Fruit fly (Drosophila melanogaster) whole organism, wandering third instar larva: ENCODE measurements around the gene bun.

Experiments
- Abd-B ChIP-seq: fragments of >200 bp; optimal IDR thresholded peaks from 2 replicates; lab custom pipeline; 2017; ENCODE audit warnings: missing biosample characterization, missing genetic modification characterization
- CG32264 ChIP-seq: fragments of 200-800 bp; sonication (Bioruptor generic); optimal IDR thresholded peaks from 2 replicates; lab custom pipeline; 2016; ENCODE audit warnings: missing biosample characterization, missing genetic modification characterization
- CG9705 ChIP-seq: fragments of 200-800 bp; sonication (Bioruptor generic); optimal IDR thresholded peaks from 2 replicates; lab custom pipeline; 2018; ENCODE audit warnings: missing biosample characterization, mild to moderate bottlenecking, missing genetic modification characterization
- CrebA ChIP-seq: fragments of 200-800 bp; sonication (Bioruptor generic); optimal IDR thresholded peaks from 2 replicates; lab custom pipeline; 2016; ENCODE audit warnings: missing biosample characterization, mild to moderate bottlenecking, missing genetic modification characterization, borderline replicate concordance
- Dfd ChIP-seq: fragments of >200 bp; optimal IDR thresholded peaks from 2 replicates; lab custom pipeline; 2017; ENCODE audit warnings: missing biosample characterization, missing genetic modification characterization
- Dif ChIP-seq: fragments of 200-275, 200-300 bp; sonication (Bioruptor generic); optimal IDR thresholded peaks from 2 replicates; lab custom pipeline; 2018; ENCODE audit warnings: missing biosample characterization, missing genetic modification characterization; ENCODE audit not compliant: partially characterized antibody
- GATAd ChIP-seq: sonication (Bioruptor generic); optimal IDR thresholded peaks from 2 replicates; lab custom pipeline; 2016; ENCODE audit warnings: missing biosample characterization, missing genetic modification characterization
- HLH106 ChIP-seq: fragments of 200-800 bp; optimal IDR thresholded peaks from 3 replicates; lab custom pipeline; 2019; ENCODE audit warnings: missing biosample characterization, mild to moderate bottlenecking, missing genetic modification characterization, moderate library complexity
- Hnf4 ChIP-seq: fragments of 200-800 bp; sonication (Bioruptor generic); optimal IDR thresholded peaks from 2 replicates; lab custom pipeline; 2016; ENCODE audit warnings: missing biosample characterization, mild to moderate bottlenecking, missing genetic modification characterization
- Hr78 ChIP-seq: fragments of >200 bp; optimal IDR thresholded peaks from 2 replicates; lab custom pipeline; 2017; ENCODE audit warnings: missing biosample characterization, missing genetic modification characterization
- Hr83 ChIP-seq: fragments of 200-300 bp; sonication (Bioruptor generic); optimal IDR thresholded peaks from 2 replicates; lab custom pipeline; 2016; ENCODE audit warnings: missing biosample characterization, mild to moderate bottlenecking, missing genetic modification characterization, moderate library complexity; ENCODE audit not compliant: poor library complexity, severe bottlenecking
- Jra ChIP-seq: sonication (Bioruptor generic); optimal IDR thresholded peaks from 2 replicates; lab custom pipeline; 2016; ENCODE audit warnings: missing biosample characterization, missing genetic modification characterization
- Mio ChIP-seq: sonication (Bioruptor generic); optimal IDR thresholded peaks from 2 replicates; lab custom pipeline; 2016; ENCODE audit warnings: missing biosample characterization, missing genetic modification characterization
- Myc ChIP-seq: fragments of >200 bp; optimal IDR thresholded peaks from 2 replicates; lab custom pipeline; 2017
- N ChIP-seq: fragments of >200 bp; optimal IDR thresholded peaks from 2 replicates; lab custom pipeline; 2018; ENCODE audit warnings: missing biosample characterization, missing external identifiers, missing genetic modification characterization
- OdsH ChIP-seq: fragments of 200-800 bp; sonication (Bioruptor generic); optimal IDR thresholded peaks from 2 replicates; lab custom pipeline; 2016; ENCODE audit warnings: missing biosample characterization, mild to moderate bottlenecking, missing genetic modification characterization
- Rel ChIP-seq, 2 experiments: fragments of 200-800 bp; sonication (Bioruptor generic) in 1 of 2; optimal IDR thresholded peaks; 2 replicates in 1 of 2; 3 replicates in 1 of 2; lab custom pipeline; 2016 to 2019; ENCODE audit warnings: mild to moderate bottlenecking in 2 of 2, missing biosample characterization in 2 of 2, missing genetic modification characterization in 2 of 2, moderate library complexity in 1 of 2
- Sp1 ChIP-seq: fragments of 200-800 bp; sonication (Bioruptor generic); optimal IDR thresholded peaks from 3 replicates; lab custom pipeline; 2019; ENCODE audit warnings: missing biosample characterization, mild to moderate bottlenecking, missing genetic modification characterization, moderate library complexity
- Vsx2 ChIP-seq: fragments of 200-300, 225-300 bp; sonication (Bioruptor generic); optimal IDR thresholded peaks from 2 replicates; lab custom pipeline; 2018; ENCODE audit warnings: missing biosample characterization, missing genetic modification characterization; ENCODE audit not compliant: partially characterized antibody
- br ChIP-seq: fragments of 200-800 bp; sonication (Bioruptor generic); optimal IDR thresholded peaks from 2 replicates; lab custom pipeline; 2016; ENCODE audit warnings: missing biosample characterization, missing genetic modification characterization
- dmrt93B ChIP-seq: fragments of 200-800 bp; sonication (Bioruptor generic); optimal IDR thresholded peaks from 2 replicates; lab custom pipeline; 2018; ENCODE audit warnings: missing biosample characterization, mild to moderate bottlenecking, missing genetic modification characterization
- dsf ChIP-seq: sonication (Bioruptor generic); optimal IDR thresholded peaks from 2 replicates; lab custom pipeline; 2016; ENCODE audit warnings: missing biosample characterization, missing genetic modification characterization, borderline replicate concordance
- ey ChIP-seq: fragments of 200-800 bp; sonication (Bioruptor generic); optimal IDR thresholded peaks from 2 replicates; lab custom pipeline; 2016; ENCODE audit warnings: missing biosample characterization, missing genetic modification characterization
- foxo ChIP-seq, 2 experiments: fragments of 200-800 bp; sonication (Bioruptor generic); optimal IDR thresholded peaks; 2 replicates in 1 of 2; 3 replicates in 1 of 2; lab custom pipeline; 2016 to 2017; ENCODE audit warnings: missing biosample characterization in 2 of 2, missing genetic modification characterization in 2 of 2
- fru ChIP-seq: fragments of 200-800 bp; sonication (Bioruptor generic); optimal IDR thresholded peaks from 3 replicates; lab custom pipeline; 2016; ENCODE audit warnings: missing biosample characterization, mild to moderate bottlenecking, missing genetic modification characterization
- h ChIP-seq: fragments of 200-800 bp; sonication (Bioruptor generic); optimal IDR thresholded peaks from 3 replicates; lab custom pipeline; 2016; ENCODE audit warnings: missing biosample characterization, mild to moderate bottlenecking, missing genetic modification characterization
- jim ChIP-seq: fragments of 175-275, 200-325 bp; sonication (Bioruptor generic); optimal IDR thresholded peaks from 2 replicates; lab custom pipeline; 2016; ENCODE audit warnings: missing biosample characterization, mild to moderate bottlenecking, missing genetic modification characterization
- lola ChIP-seq: fragments of >200 bp; optimal IDR thresholded peaks from 2 replicates; lab custom pipeline; 2017; ENCODE audit warnings: missing biosample characterization, missing genetic modification characterization
- pan ChIP-seq: fragments of >200 bp; optimal IDR thresholded peaks from 2 replicates; lab custom pipeline; 2017
- psq ChIP-seq: fragments of 200-800 bp; sonication (Bioruptor generic); optimal IDR thresholded peaks from 3 replicates; lab custom pipeline; 2017; ENCODE audit warnings: missing biosample characterization, mild to moderate bottlenecking, missing genetic modification characterization, moderate library complexity
- rgr ChIP-seq: fragments of 200-800 bp; sonication (Bioruptor generic); optimal IDR thresholded peaks from 3 replicates; lab custom pipeline; 2016; ENCODE audit warnings: missing biosample characterization, mild to moderate bottlenecking, missing genetic modification characterization
- sage ChIP-seq: fragments of 200-800 bp; sonication (Bioruptor generic); optimal IDR thresholded peaks from 2 replicates; lab custom pipeline; 2016; ENCODE audit warnings: missing biosample characterization, mild to moderate bottlenecking, missing genetic modification characterization
- sv ChIP-seq: fragments of 200-800 bp; sonication (Bioruptor generic); optimal IDR thresholded peaks from 3 replicates; lab custom pipeline; 2016; ENCODE audit warnings: missing biosample characterization, missing genetic modification characterization
- tai ChIP-seq: sonication (Bioruptor generic); optimal IDR thresholded peaks from 2 replicates; lab custom pipeline; 2016; ENCODE audit warnings: missing biosample characterization, missing genetic modification characterization
- woc ChIP-seq: sonication (Bioruptor generic); optimal IDR thresholded peaks from 2 replicates; lab custom pipeline; 2016; ENCODE audit warnings: missing biosample characterization, mild to moderate bottlenecking, missing genetic modification characterization

The bun gene

DNA sequence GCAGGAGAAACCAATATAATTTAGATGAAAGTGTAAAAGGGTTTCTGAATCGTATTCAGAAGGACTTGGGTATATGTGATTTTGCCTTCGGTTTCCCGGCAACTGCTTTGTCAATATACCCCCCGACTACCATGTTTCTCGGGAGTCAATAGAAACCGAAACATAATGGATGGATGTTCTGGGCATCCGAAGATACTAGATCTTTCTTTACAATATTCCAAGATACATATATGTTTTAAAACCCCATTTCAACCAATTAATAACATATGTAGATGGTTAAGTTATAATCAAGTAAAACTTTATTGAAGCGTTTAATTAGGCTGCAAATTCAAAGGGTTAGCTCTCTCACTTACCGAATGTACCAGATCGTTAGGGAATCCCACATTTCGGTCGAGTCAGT is 115.6 kb downstream of the bun start, which contains the start of gene CG5435:
TSS of gene CG5435 (minus strand) at position 101 of the 400 bp plus-strand sequence.
- TF ChIP-seq GATAd (GFP tag; lab: Kevin White, UChicago): no peak
- no peak for TF ChIP-seq jim (GFP tag; lab: Kevin White, UChicago)
- TF ChIP-seq fru (GFP tag; lab: Kevin White, UChicago): no peak
- no peak for TF ChIP-seq woc (GFP tag; lab: Kevin White, UChicago)
- no peak for TF ChIP-seq rgr (GFP tag; lab: Kevin White, UChicago)

DNA sequence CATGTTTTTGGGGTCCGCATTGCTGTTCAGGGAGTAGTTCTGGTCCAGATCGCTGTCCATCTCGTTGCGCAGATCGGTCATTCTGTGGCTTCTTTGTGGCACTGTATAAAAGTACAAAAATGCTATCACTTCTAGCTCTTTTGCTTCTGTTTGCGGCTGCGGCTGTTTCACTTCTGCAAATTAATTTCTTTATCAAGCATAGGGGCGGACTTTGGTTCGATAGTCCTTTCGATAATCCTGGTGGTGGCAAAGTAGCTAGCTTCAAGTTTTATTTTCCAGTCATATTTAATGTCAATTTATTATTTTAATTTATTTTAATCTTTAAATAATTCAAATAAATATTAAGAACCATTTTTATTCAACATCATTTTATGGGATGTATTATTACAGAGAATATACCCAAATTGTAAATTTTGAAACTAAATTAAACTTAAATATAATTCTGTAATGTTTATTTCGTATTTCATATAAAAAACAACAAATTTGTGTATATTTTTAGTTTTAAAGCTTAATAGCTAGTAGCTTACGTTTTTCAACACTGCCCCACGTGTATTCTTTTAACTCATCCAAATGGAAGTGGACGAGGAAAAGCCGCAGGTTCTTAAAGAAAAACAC is 118.8 kb downstream of the bun start, which contains the start of the genes CG5446 and Trm1:
TSS of gene CG5446 (minus strand) at position 223 of the 615 bp plus-strand sequence.
TSS of gene Trm1 (plus strand) at position 542 of the 615 bp plus-strand sequence.
- TF ChIP-seq ey (GFP tag; lab: Kevin White, UChicago) (peak; percentile 11), Hr83 (GFP tag; lab: Kevin White, UChicago) (peak; percentile 10), sage (GFP tag; lab: Kevin White, UChicago) (no peak), OdsH (GFP tag; lab: Kevin White, UChicago) (peak; percentile 53), foxo (GFP tag; optimal IDR thresholded peaks at IDR 0.05; lab: Kevin White, UChicago) (peak in 1 of 2 experiments; percentile 81), Vsx2 (GFP tag; lab: Kevin White, UChicago) (no peak), tai (GFP tag; lab: Kevin White, UChicago) (no peak), Rel (GFP tag; optimal IDR thresholded peaks at IDR 0.05; lab: Kevin White, UChicago) (no peak), Rel (tag; optimal IDR thresholded peaks at IDR 0.05; lab: Kevin White, UChicago) (peak; percentile 83), HLH106 (tag; lab: Kevin White, UChicago) (peak; percentile 75), rgr (GFP tag; lab: Kevin White, UChicago) (peak; percentile 65), Sp1 (GFP tag; lab: Kevin White, UChicago) (peak; percentile 82), CrebA (GFP tag; lab: Kevin White, UChicago) (no peak), psq (GFP tag; lab: Kevin White, UChicago) (peak; percentile 77), sv (GFP tag; lab: Kevin White, UChicago) (peak; percentile 24), Hnf4 (peak; percentile 51), Myc (lab: Kevin White, UChicago) (peak; percentile 68), Dif (peak; percentile 38), h (GFP tag; lab: Kevin White, UChicago) (peak; percentile 52), lola (GFP tag; lab: Kevin White, UChicago) (no peak), pan (lab: Kevin White, UChicago) (no peak), woc (GFP tag; lab: Kevin White, UChicago) (peak; percentile 22), fru (GFP tag; lab: Kevin White, UChicago) (peak; percentile 66), br (GFP tag; lab: Kevin White, UChicago) (peak; percentile 45), CG9705 (no peak), dsf (GFP tag; lab: Kevin White, UChicago) (peak; percentile 26), dmrt93B (GFP tag; lab: Kevin White, UChicago) (peak; percentile 11)

DNA sequence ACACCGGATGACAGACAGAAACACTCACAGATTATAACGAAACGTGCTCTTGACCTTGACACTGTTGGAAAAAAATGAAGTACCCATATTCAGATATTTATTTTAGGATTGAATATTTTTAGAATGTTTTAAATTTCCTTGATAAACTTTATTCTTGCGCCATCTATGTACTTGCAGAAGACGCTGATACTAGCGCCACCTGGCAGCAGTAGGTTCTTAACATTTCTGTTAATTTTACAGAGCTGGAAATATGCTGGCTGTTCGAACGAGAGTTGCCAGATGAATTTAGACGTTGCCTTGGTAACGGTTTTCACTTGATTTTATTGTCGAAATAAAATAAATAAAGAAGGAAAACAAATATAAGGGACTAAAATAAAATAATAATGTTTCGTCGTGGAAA is 121.9 kb downstream of the bun start, which contains the start of gene Fam92:
TSS of gene Fam92 (plus strand) at position 350 of the 400 bp plus-strand sequence.
- TF ChIP-seq Jra (GFP tag; lab: Kevin White, UChicago) (peak; percentile 46), foxo (GFP tag; optimal IDR thresholded peaks at IDR 0.05; lab: Kevin White, UChicago) (peak in 1 of 2 experiments; percentile 74), HLH106 (tag; lab: Kevin White, UChicago) (peak; percentile 47), ey (GFP tag; lab: Kevin White, UChicago) (peak; percentile 46), psq (GFP tag; lab: Kevin White, UChicago) (peak; percentile 32), dsf (GFP tag; lab: Kevin White, UChicago) (no peak), Abd-B (GFP tag; lab: Kevin White, UChicago) (no peak), Dif (no peak), Mio (GFP tag; lab: Kevin White, UChicago) (peak; percentile 43), Hr83 (GFP tag; lab: Kevin White, UChicago) (peak; percentile 39), h (GFP tag; lab: Kevin White, UChicago) (peak; percentile 66), br (GFP tag; lab: Kevin White, UChicago) (peak; percentile 68), rgr (GFP tag; lab: Kevin White, UChicago) (peak; percentile 69), CG9705 (peak; percentile 34), fru (GFP tag; lab: Kevin White, UChicago) (peak; percentile 67), Dfd (GFP tag; lab: Kevin White, UChicago) (no peak), OdsH (GFP tag; lab: Kevin White, UChicago) (peak; percentile 57), Hr78 (no peak), sage (GFP tag; lab: Kevin White, UChicago) (peak; percentile 55), Myc (lab: Kevin White, UChicago) (peak; percentile 64), Sp1 (GFP tag; lab: Kevin White, UChicago) (no peak), Rel (GFP tag; optimal IDR thresholded peaks at IDR 0.05; lab: Kevin White, UChicago) (no peak), Rel (tag; optimal IDR thresholded peaks at IDR 0.05; lab: Kevin White, UChicago) (peak; percentile 11), CG32264 (GFP tag; lab: Kevin White, UChicago) (peak; percentile 10), Hnf4 (peak; percentile 54), lola (GFP tag; lab: Kevin White, UChicago) (no peak), N (GFP tag; lab: Kevin White, UChicago) (no peak)
- TF ChIP-seq, all 38 proteins: peak for 18
